Worm (Caenorhabditis elegans): ENCODE measurements around the gene C25E10.8.
"Not testable (repeated sequence)": the region's sequence is repeated elsewhere in the genome, so short reads cannot be mapped to it uniquely, and the experiment has no call there.

- not testable (repeated sequence) for TF ChIP-seq elt-4 (tag; optimal IDR thresholded peaks at IDR 0.05); F13H6.1 (tag; optimal IDR thresholded peaks at IDR 0.05); fkh-10 (GFP tag; optimal IDR thresholded peaks at IDR 0.05); Y22D7AL.16 (tag; optimal IDR thresholded peaks at IDR 0.05)
Observed at ce11 chrV:9090824-9091798, 37.2 kb upstream of the C25E10.8 start.
